Worm (Caenorhabditis elegans): Measurements from ENCODE around the gene trp-2.

DNA sequence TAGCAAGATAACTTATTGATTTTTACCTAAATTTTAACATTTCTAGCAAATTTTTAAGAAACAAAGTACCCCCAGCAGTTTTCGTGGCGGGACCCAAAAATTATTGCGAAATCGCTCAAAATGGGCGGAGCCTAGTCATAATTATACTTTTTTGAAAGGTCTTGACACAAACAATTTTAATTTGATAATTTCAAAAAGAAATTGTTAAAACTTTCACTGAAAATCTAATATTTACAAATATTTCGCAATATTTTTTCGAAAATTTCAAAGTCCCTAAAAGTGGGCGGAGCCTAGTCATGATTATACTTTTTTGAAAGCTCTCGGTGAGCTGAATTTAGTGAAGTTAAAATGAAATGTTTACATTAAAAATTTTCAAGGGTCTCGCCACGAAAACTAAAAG lies 12.8 kb downstream of the trp-2 start:
- TF ChIP-seq nfyb-1 (GFP tag; IDR thresholded peaks at IDR 0.05), result no peak
- no peak for TF ChIP-seq xnd-1 (tag; optimal IDR thresholded peaks at IDR 0.05)
- no peak for TF ChIP-seq hmg-1.2 (GFP tag; IDR thresholded peaks at IDR 0.05)
- TF ChIP-seq egrh-3 (GFP tag; IDR thresholded peaks at IDR 0.05), result no peak
- no peak for TF ChIP-seq ama-1 (optimal IDR thresholded peaks at IDR 0.05)
- no peak for TF ChIP-seq ama-1 (GFP tag; optimal IDR thresholded peaks at IDR 0.05)
- no peak for TF ChIP-seq chd-7 (tag; optimal IDR thresholded peaks at IDR 0.05)
- TF ChIP-seq unc-62 (GFP tag; optimal IDR thresholded peaks at IDR 0.05), result no peak
- TF ChIP-seq mcd-1 (GFP tag; IDR thresholded peaks at IDR 0.05), result no peak
- TF ChIP-seq sdz-38 (tag; optimal IDR thresholded peaks at IDR 0.05), result no peak
